Worm (Caenorhabditis elegans): ENCODE results near the gene ZC373.2.

DNA sequence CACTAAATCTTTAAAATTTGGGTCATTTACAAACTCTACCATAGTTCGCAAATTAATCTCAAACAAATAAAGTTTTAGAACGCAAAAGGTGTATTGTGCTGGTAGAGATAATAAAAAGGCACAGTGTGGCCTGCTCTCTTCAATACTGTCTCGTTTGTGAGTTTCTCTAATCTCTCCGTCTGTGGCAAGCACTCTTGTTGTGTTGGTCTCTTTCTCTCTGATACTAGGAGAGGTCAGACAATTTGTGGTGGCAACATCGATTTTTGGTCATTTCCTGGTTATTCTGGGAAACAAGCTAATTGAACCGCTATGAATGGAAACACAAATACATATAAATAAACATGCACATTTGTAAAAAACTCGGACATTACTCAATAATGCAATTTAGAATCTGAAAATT lies 16.0 kb upstream of the ZC373.2 start, which contains the start of gene ZC373.5:
- TF ChIP-seq lin-13 (tag; optimal IDR thresholded peaks at IDR 0.05) (no peak), nhr-12 (tag; optimal IDR thresholded peaks at IDR 0.05) (no peak), sem-2 (GFP tag; optimal IDR thresholded peaks at IDR 0.05) (no peak), unc-62 (GFP tag; optimal IDR thresholded peaks at IDR 0.05) (no peak), mep-1 (tag; optimal IDR thresholded peaks at IDR 0.05) (no peak), pha-4 (tag; optimal IDR thresholded peaks at IDR 0.05) (no peak), snpc-4 (tag; optimal IDR thresholded peaks at IDR 0.05) (no peak), lsy-2 (tag; optimal IDR thresholded peaks at IDR 0.05) (no peak), cnd-1 (tag; optimal IDR thresholded peaks at IDR 0.05) (no peak), ztf-11 (tag; optimal IDR thresholded peaks at IDR 0.05) (no peak), elt-1 (tag; optimal IDR thresholded peaks at IDR 0.05; ENCODE audit: borderline replicate concordance, insufficient read depth) (no peak), zip-8 (tag; optimal IDR thresholded peaks at IDR 0.05) (no peak)

Data from whole organism, mixed stage, embryonic.